Worm (Caenorhabditis elegans) whole organism, L4 larva: Measurements from ENCODE around the gene cut-4.

Source experiments
- F26F4.8 ChIP-seq: fragments of 200-800 bp; sonication (Bioruptor generic); conservative IDR thresholded peaks from 2 replicates; pipeline ENCODE4 v1.3.6; 2022; ENCODE audit warnings: missing genetic modification characterization, missing compliant biosample characterization
- aly-2 ChIP-seq: sonication (generic microtip); optimal IDR thresholded peaks from 2 replicates; lab custom pipeline; 2018; ENCODE audit warnings: missing biosample characterization, missing genetic modification characterization
- daf-12 ChIP-seq: fragments of 150-350 bp; optimal IDR thresholded peaks from 2 replicates; lab custom pipeline; 2014; ENCODE audit warnings: missing biosample characterization, missing genetic modification reagents, missing genetic modification characterization
- hlh-30 ChIP-seq: sonication (generic microtip); optimal IDR thresholded peaks from 2 replicates; lab custom pipeline; 2017; ENCODE audit warnings: antibody characterized with exemption, mild to moderate bottlenecking, missing genetic modification characterization, missing compliant biosample characterization; ENCODE audit not compliant: insufficient read depth
- lim-7 ChIP-seq: fragments of 200-800 bp; sonication (Bioruptor generic); IDR thresholded peaks from 2 replicates; pipeline ENCODE4 v1.3.6; 2022; ENCODE audit warnings: missing genetic modification characterization, missing compliant biosample characterization
- lir-3 ChIP-seq: sonication (generic microtip); optimal IDR thresholded peaks from 2 replicates; lab custom pipeline; 2016; ENCODE audit warnings: mild to moderate bottlenecking, missing genetic modification characterization, missing compliant biosample characterization
- mxl-3 ChIP-seq: fragments of 200-800 bp; sonication (Bioruptor generic); optimal IDR thresholded peaks from 2 replicates; lab custom pipeline; 2018; ENCODE audit warnings: mild to moderate bottlenecking, missing genetic modification characterization, missing compliant biosample characterization
- nhr-102 ChIP-seq: sonication (generic microtip); optimal IDR thresholded peaks from 2 replicates; lab custom pipeline; 2016; ENCODE audit warnings: mild to moderate bottlenecking, missing genetic modification characterization, moderate library complexity, missing compliant biosample characterization
- nhr-76 ChIP-seq: fragments of 150-350 bp; optimal IDR thresholded peaks from 2 replicates; lab custom pipeline; 2014; ENCODE audit warnings: missing biosample characterization, missing genetic modification characterization
- sdz-12 ChIP-seq: fragments of 200-800 bp; sonication (Bioruptor generic); optimal IDR thresholded peaks from 2 replicates; lab custom pipeline; 2018; ENCODE audit warnings: mild to moderate bottlenecking, missing genetic modification characterization, missing compliant biosample characterization
- skn-1 ChIP-seq: fragments of 150-350 bp; optimal IDR thresholded peaks from 2 replicates; lab custom pipeline; 2014; ENCODE audit warnings: missing biosample characterization, missing genetic modification characterization

- TF ChIP-seq skn-1 (tag; lab: Kevin White, UChicago), result no peak
- no peak for TF ChIP-seq nhr-102 (tag; lab: Kevin White, UChicago)
- TF ChIP-seq mxl-3 (GFP tag; lab: Kevin White, UChicago), result peak; percentile 93
- no peak for TF ChIP-seq nhr-76
- peak; percentile 96 for TF ChIP-seq hlh-30 (tag; lab: Kevin White, UChicago)
- TF ChIP-seq sdz-12, result no peak
- no peak for TF ChIP-seq F26F4.8 (GFP tag; lab: Robert Waterston, UW)
- no peak for TF ChIP-seq aly-2
- TF ChIP-seq daf-12 (tag; lab: Kevin White, UChicago), result no peak
- no peak for TF ChIP-seq lim-7
- no peak for TF ChIP-seq lir-3 (tag; lab: Kevin White, UChicago)
These were observed 45.6 kb upstream of the cut-4 start for ce11 chrII:10390250-10390821.
